Worm (Caenorhabditis elegans) whole organism, L2 larva: ENCODE data around the gene sqst-5.

Experiments
- C34F6.9 ChIP-seq: fragments of 150-350 bp; optimal IDR thresholded peaks from 2 replicates; lab custom pipeline; 2014; ENCODE audit warnings: missing biosample characterization, missing genetic modification characterization
- F13H6.1 ChIP-seq: sonication (generic microtip); optimal IDR thresholded peaks from 2 replicates; lab custom pipeline; 2016; ENCODE audit warnings: missing genetic modification characterization, missing compliant biosample characterization
- R02D3.7 ChIP-seq: fragments of 150-350 bp; optimal IDR thresholded peaks from 2 replicates; lab custom pipeline; 2014; ENCODE audit warnings: missing biosample characterization, missing genetic modification characterization
- ZK546.5 ChIP-seq: sonication (generic microtip); optimal IDR thresholded peaks from 2 replicates; lab custom pipeline; 2017; ENCODE audit warnings: missing biosample characterization, missing genetic modification characterization
- alr-1 ChIP-seq: fragments of 150-350 bp; optimal IDR thresholded peaks from 2 replicates; lab custom pipeline; 2014; ENCODE audit warnings: missing biosample characterization, missing genetic modification characterization
- aly-2 ChIP-seq: fragments of 150-350 bp; optimal IDR thresholded peaks from 2 replicates; lab custom pipeline; 2014; ENCODE audit warnings: missing biosample characterization, missing genetic modification characterization
- ama-1 ChIP-seq: fragments of 150-350 bp; optimal IDR thresholded peaks from 2 replicates; lab custom pipeline; 2018; ENCODE audit warnings: inconsistent platforms
- ceh-16 ChIP-seq: fragments of 150-350 bp; optimal IDR thresholded peaks from 2 replicates; lab custom pipeline; 2014; ENCODE audit warnings: missing biosample characterization, missing genetic modification characterization
- ceh-82 ChIP-seq: fragments of 150-350 bp; optimal IDR thresholded peaks from 2 replicates; lab custom pipeline; 2014; ENCODE audit warnings: missing biosample characterization, missing genetic modification characterization
- crh-2 ChIP-seq: sonication (generic microtip); optimal IDR thresholded peaks from 2 replicates; lab custom pipeline; 2017; ENCODE audit warnings: missing biosample characterization, missing genetic modification characterization
- egl-27 ChIP-seq: sonication (generic microtip); optimal IDR thresholded peaks from 3 replicates; lab custom pipeline; 2017; ENCODE audit warnings: missing biosample characterization, missing genetic modification reagents, missing genetic modification characterization
- elt-1 ChIP-seq: fragments of 150-350 bp; optimal IDR thresholded peaks from 2 replicates; lab custom pipeline; 2014; ENCODE audit warnings: missing biosample characterization, missing genetic modification characterization
- elt-3 ChIP-seq: sonication (generic microtip); optimal IDR thresholded peaks from 2 replicates; lab custom pipeline; 2017; ENCODE audit warnings: missing biosample characterization, missing genetic modification characterization
- fos-1 ChIP-seq: fragments of 150-350 bp; optimal IDR thresholded peaks from 2 replicates; lab custom pipeline; 2014; ENCODE audit warnings: missing biosample characterization, missing genetic modification characterization
- gmeb-1 ChIP-seq: fragments of 150-350 bp; optimal IDR thresholded peaks from 2 replicates; lab custom pipeline; 2014; ENCODE audit warnings: missing biosample characterization, missing genetic modification characterization
- lin-11 ChIP-seq: fragments of 150-350 bp; sonication (generic microtip); optimal IDR thresholded peaks from 2 replicates; lab custom pipeline; 2014; ENCODE audit warnings: missing biosample characterization, missing genetic modification characterization, inconsistent platforms, mixed read lengths
- lin-13 ChIP-seq: fragments of 150-350 bp; optimal IDR thresholded peaks from 2 replicates; lab custom pipeline; 2014; ENCODE audit warnings: missing biosample characterization, missing genetic modification reagents, missing genetic modification characterization
- lin-39 ChIP-seq: fragments of 150-350 bp; optimal IDR thresholded peaks from 2 replicates; lab custom pipeline; 2014; ENCODE audit warnings: missing biosample characterization, missing genetic modification reagents, missing genetic modification characterization
- lsy-2 ChIP-seq, 2 experiments: fragments of 150-350 bp in 1 of 2; sonication (generic microtip) in 1 of 2; optimal IDR thresholded peaks; 2 replicates each; lab custom pipeline; 2014 to 2017; ENCODE audit warnings: missing biosample characterization in 2 of 2, missing genetic modification characterization in 2 of 2
- mab-5 ChIP-seq: fragments of 150-350 bp; optimal IDR thresholded peaks from 2 replicates; lab custom pipeline; 2014; ENCODE audit warnings: missing biosample characterization, missing genetic modification characterization
- mbf-1 ChIP-seq: sonication (generic microtip); optimal IDR thresholded peaks from 2 replicates; lab custom pipeline; 2017; ENCODE audit warnings: missing biosample characterization, missing genetic modification characterization
- mdl-1 ChIP-seq, 2 experiments: fragments of 150-350 bp in 1 of 2; sonication (generic microtip) in 1 of 2; optimal IDR thresholded peaks; 2 replicates each; lab custom pipeline; 2017; ENCODE audit warnings: missing biosample characterization in 2 of 2, missing genetic modification characterization in 2 of 2
- nhr-10 ChIP-seq: sonication (generic microtip); optimal IDR thresholded peaks from 2 replicates; lab custom pipeline; 2017; ENCODE audit warnings: missing biosample characterization, missing genetic modification characterization
- nhr-11 ChIP-seq: fragments of 150-350 bp; optimal IDR thresholded peaks from 2 replicates; lab custom pipeline; 2014; ENCODE audit warnings: missing biosample characterization, missing genetic modification characterization
- nhr-12 ChIP-seq: fragments of 150-350 bp; optimal IDR thresholded peaks from 2 replicates; lab custom pipeline; 2014; ENCODE audit warnings: missing biosample characterization, missing genetic modification characterization
- nhr-129 ChIP-seq: fragments of 150-350 bp; optimal IDR thresholded peaks from 2 replicates; lab custom pipeline; 2014; ENCODE audit warnings: missing biosample characterization, missing genetic modification characterization
- nhr-21 ChIP-seq: fragments of 150-350 bp; optimal IDR thresholded peaks from 2 replicates; lab custom pipeline; 2014; ENCODE audit warnings: missing biosample characterization, missing genetic modification characterization
- nhr-23 ChIP-seq: fragments of 150-350 bp; optimal IDR thresholded peaks from 2 replicates; lab custom pipeline; 2014; ENCODE audit warnings: missing biosample characterization, missing genetic modification reagents, missing genetic modification characterization
- nhr-237 ChIP-seq: fragments of 150-350 bp; optimal IDR thresholded peaks from 2 replicates; lab custom pipeline; 2014; ENCODE audit warnings: missing biosample characterization, missing genetic modification characterization
- nhr-25 ChIP-seq: fragments of 150-350 bp; sonication (generic microtip); optimal IDR thresholded peaks from 3 replicates; lab custom pipeline; 2014; ENCODE audit warnings: missing biosample characterization, missing genetic modification characterization
- nhr-6 ChIP-seq: fragments of 150-350 bp; optimal IDR thresholded peaks from 2 replicates; lab custom pipeline; 2014; ENCODE audit warnings: missing biosample characterization, missing genetic modification characterization
- nhr-77 ChIP-seq: fragments of 150-350 bp; optimal IDR thresholded peaks from 2 replicates; lab custom pipeline; 2014; ENCODE audit warnings: missing biosample characterization, missing genetic modification characterization
- peb-1 ChIP-seq: fragments of 150-350 bp; optimal IDR thresholded peaks from 2 replicates; lab custom pipeline; 2014; ENCODE audit warnings: missing biosample characterization, missing genetic modification characterization
- sem-4 ChIP-seq: fragments of 150-350 bp; optimal IDR thresholded peaks from 2 replicates; lab custom pipeline; 2014; ENCODE audit warnings: missing biosample characterization, missing genetic modification reagents, missing genetic modification characterization
- skn-1 ChIP-seq: sonication (generic microtip); optimal IDR thresholded peaks from 2 replicates; lab custom pipeline; 2017; ENCODE audit warnings: missing biosample characterization, missing genetic modification characterization
- sma-3 ChIP-seq: sonication (generic microtip); optimal IDR thresholded peaks from 2 replicates; lab custom pipeline; 2016; ENCODE audit warnings: missing genetic modification reagents, missing genetic modification characterization, missing compliant biosample characterization
- sma-9 ChIP-seq, 2 experiments: fragments of 150-350 bp in 1 of 2; sonication (generic microtip) in 1 of 2; optimal IDR thresholded peaks; 2 replicates each; lab custom pipeline; 2014 to 2016; ENCODE audit warnings: missing genetic modification characterization in 2 of 2, mild to moderate bottlenecking in 1 of 2, missing biosample characterization in 1 of 2, missing compliant biosample characterization in 1 of 2, missing genetic modification reagents in 1 of 2, moderate library complexity in 1 of 2
- snpc-4 ChIP-seq: fragments of 150-350 bp; optimal IDR thresholded peaks from 2 replicates; lab custom pipeline; 2014; ENCODE audit warnings: missing biosample characterization, missing genetic modification characterization
- unc-39 ChIP-seq: fragments of 150-350 bp; optimal IDR thresholded peaks from 2 replicates; lab custom pipeline; 2014; ENCODE audit warnings: missing biosample characterization, missing genetic modification characterization
- unc-55 ChIP-seq: fragments of 150-350 bp; sonication (generic microtip); optimal IDR thresholded peaks from 3 replicates; lab custom pipeline; 2014; ENCODE audit warnings: missing biosample characterization, missing genetic modification reagents, missing genetic modification characterization
- unc-62 ChIP-seq: fragments of 150-350 bp; optimal IDR thresholded peaks from 2 replicates; lab custom pipeline; 2014; ENCODE audit warnings: missing biosample characterization, missing genetic modification reagents, missing genetic modification characterization
- zag-1 ChIP-seq: fragments of 150-350 bp; optimal IDR thresholded peaks from 2 replicates; lab custom pipeline; 2014; ENCODE audit warnings: missing biosample characterization, missing genetic modification characterization
- ztf-1 ChIP-seq: fragments of 200-800 bp; sonication (Bioruptor generic); conservative IDR thresholded peaks from 2 replicates; pipeline ENCODE4 v1.3.6; 2022; ENCODE audit warnings: missing genetic modification characterization, missing compliant biosample characterization
- ztf-11 ChIP-seq: sonication (generic microtip); optimal IDR thresholded peaks from 2 replicates; lab custom pipeline; 2017; ENCODE audit warnings: missing biosample characterization, missing genetic modification characterization
- ztf-4 ChIP-seq: fragments of 150-350 bp; optimal IDR thresholded peaks from 2 replicates; lab custom pipeline; 2014; ENCODE audit warnings: missing biosample characterization, missing genetic modification characterization

sqst-5 gene

DNA sequence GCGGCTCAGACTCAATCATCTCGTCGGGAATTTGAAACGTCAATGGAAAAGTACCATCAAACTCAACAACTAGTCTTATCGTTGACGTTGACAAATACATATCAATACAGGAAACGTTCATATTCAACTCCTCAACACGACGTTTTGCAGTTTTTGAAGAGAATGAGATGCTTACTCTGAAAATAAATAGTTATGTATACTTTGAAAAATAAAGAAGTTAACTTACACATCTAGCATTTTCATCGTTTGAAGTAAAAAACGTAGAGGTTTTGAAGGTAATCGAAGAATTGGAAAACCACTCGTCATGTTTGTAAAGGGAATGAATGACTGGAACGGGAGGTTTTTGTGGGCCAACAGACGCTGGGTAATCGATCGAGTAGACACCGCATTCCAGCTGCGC lies 6.5 kb downstream of the sqst-5 start, which contains the start of gene fbxb-81:
fbxb-81 (minus strand) TSS at position 314 of the 400 bp plus-strand sequence.
- no peak for TF ChIP-seq ZK546.5 (tag; lab: Kevin White, UChicago)
- no peak for TF ChIP-seq nhr-10 (tag; lab: Kevin White, UChicago)
- TF ChIP-seq unc-55 (GFP tag; lab: Kevin White, UChicago), result no peak
- no peak for TF ChIP-seq sma-9 (GFP tag; optimal IDR thresholded peaks at IDR 0.05; lab: Kevin White, UChicago)
- no peak for TF ChIP-seq sma-9 (tag; optimal IDR thresholded peaks at IDR 0.05; lab: Kevin White, UChicago)
- no peak for TF ChIP-seq nhr-11
- TF ChIP-seq ztf-4 (tag; lab: Kevin White, UChicago), result no peak
- no peak for TF ChIP-seq nhr-23 (tag; lab: Kevin White, UChicago)
- no peak for TF ChIP-seq peb-1 (tag; lab: Kevin White, UChicago)
- TF ChIP-seq ztf-1 (GFP tag; lab: Robert Waterston, UW), result no peak
- no peak for TF ChIP-seq alr-1 (tag; lab: Kevin White, UChicago)
- no peak for TF ChIP-seq unc-62
- TF ChIP-seq nhr-77 (tag; lab: Kevin White, UChicago), result no peak
- no peak for TF ChIP-seq ama-1 (lab: Kevin White, UChicago)
- TF ChIP-seq zag-1, result no peak
- TF ChIP-seq mab-5 (tag; lab: Kevin White, UChicago), result no peak
- TF ChIP-seq sma-3 (GFP tag; lab: Kevin White, UChicago), result no peak
- TF ChIP-seq, all 48 proteins: peak for 0

DNA sequence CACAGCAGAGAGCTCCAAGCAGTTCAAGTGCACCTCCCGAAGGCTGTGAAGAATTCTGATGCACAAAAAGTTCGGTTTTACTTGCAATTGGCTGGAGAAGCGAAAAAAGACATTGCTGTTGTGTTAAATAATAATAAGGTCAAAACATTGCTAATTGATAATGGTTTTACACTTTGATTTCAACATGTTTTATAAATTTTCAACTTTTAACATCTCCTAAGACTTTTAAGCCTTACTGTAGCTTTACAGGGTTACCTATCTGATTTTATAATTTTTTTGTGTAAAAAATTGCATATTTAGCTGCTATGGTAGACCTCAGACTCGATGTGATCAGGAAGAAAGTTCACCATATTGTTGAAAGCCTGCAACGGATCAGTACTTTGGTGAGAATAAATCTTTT lies 13.2 kb downstream of the sqst-5 start, which contains the start of gene pals-25:
pals-25 (plus strand) TSS at position 301 of the 400 bp plus-strand sequence.
- TF ChIP-seq unc-39 (tag; lab: Kevin White, UChicago), result no peak
- TF ChIP-seq lin-13, result no peak
- TF ChIP-seq mdl-1 (tag; optimal IDR thresholded peaks at IDR 0.05; lab: Kevin White, UChicago), result no peak
- no peak for TF ChIP-seq gmeb-1 (tag; lab: Kevin White, UChicago)
- TF ChIP-seq nhr-23 (tag; lab: Kevin White, UChicago), result no peak
- no peak for TF ChIP-seq skn-1
- no peak for TF ChIP-seq C34F6.9 (tag; lab: Kevin White, UChicago)
- no peak for TF ChIP-seq mbf-1 (tag; lab: Kevin White, UChicago)
- no peak for TF ChIP-seq crh-2 (tag; lab: Kevin White, UChicago)
- TF ChIP-seq elt-3 (tag; lab: Kevin White, UChicago), result no peak
- TF ChIP-seq, all 48 proteins: peak for 0

DNA sequence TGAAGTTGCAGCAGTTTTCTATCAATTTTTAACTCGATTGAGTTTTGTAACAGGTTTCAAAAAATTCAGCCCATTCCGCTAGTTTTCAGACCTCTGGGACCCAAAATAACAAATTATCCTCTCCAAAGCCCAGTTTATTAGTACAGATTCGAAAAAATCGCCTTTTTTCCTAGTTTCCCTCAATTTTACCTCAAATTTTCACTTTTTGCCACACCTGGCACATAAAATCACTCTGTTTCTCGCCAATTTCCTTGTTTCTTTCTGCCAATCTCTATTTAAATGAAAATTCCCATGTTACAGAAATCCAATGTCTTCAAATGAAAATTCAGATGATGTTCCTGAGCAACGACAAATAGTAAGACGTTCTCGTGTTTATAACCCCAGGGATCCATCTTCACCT lies 15.3 kb downstream of the sqst-5 start, which contains the start of gene pals-22:
pals-22 (plus strand) TSS at position 301 of the 400 bp plus-strand sequence.
- TF ChIP-seq ztf-11 (tag; lab: Kevin White, UChicago), result no peak
- TF ChIP-seq R02D3.7, result no peak
- no peak for TF ChIP-seq lin-11 (tag; lab: Kevin White, UChicago)
- TF ChIP-seq aly-2 (tag; lab: Kevin White, UChicago), result no peak
- TF ChIP-seq nhr-11, result no peak
- TF ChIP-seq nhr-237 (tag; lab: Kevin White, UChicago), result no peak
- no peak for TF ChIP-seq elt-3 (tag; lab: Kevin White, UChicago)
- no peak for TF ChIP-seq mdl-1 (tag; optimal IDR thresholded peaks at IDR 0.05; lab: Kevin White, UChicago)
- no peak for TF ChIP-seq alr-1 (tag; lab: Kevin White, UChicago)
- TF ChIP-seq elt-1 (tag; lab: Kevin White, UChicago), result no peak
- no peak for TF ChIP-seq nhr-6 (tag; lab: Kevin White, UChicago)
- no peak for TF ChIP-seq gmeb-1 (tag; lab: Kevin White, UChicago)
- TF ChIP-seq sem-4 (tag; lab: Kevin White, UChicago), result no peak
- TF ChIP-seq, all 48 proteins: peak for 0

DNA sequence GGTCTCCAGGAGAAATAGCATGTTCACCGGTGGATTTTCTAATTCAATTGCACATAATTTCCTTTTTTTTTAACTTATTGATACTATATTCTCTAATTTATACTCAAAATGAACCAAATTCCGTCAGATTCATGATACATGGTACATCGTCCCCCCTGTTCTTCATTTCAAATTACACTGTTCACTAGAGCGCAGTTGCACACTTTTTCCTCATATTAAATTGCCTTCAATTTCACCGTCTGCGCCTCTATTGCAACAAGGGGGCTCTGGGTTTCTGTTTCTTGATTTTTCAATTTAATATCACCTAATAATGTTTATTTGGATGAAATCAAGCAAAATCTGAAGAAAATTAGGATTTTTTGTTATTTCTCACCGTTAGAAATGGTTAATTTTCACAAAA lies 15.8 kb downstream of the sqst-5 start:
- TF ChIP-seq mbf-1 (tag; lab: Kevin White, UChicago) (no peak), nhr-12 (no peak), ceh-82 (no peak), R02D3.7 (no peak), skn-1 (no peak), alr-1 (tag; lab: Kevin White, UChicago) (no peak), nhr-23 (tag; lab: Kevin White, UChicago) (no peak), ZK546.5 (tag; lab: Kevin White, UChicago) (no peak), nhr-6 (tag; lab: Kevin White, UChicago) (peak; percentile 31), ztf-1 (GFP tag; lab: Robert Waterston, UW) (no peak), mdl-1 (tag; optimal IDR thresholded peaks at IDR 0.05; lab: Kevin White, UChicago) (no peak), nhr-129 (tag; lab: Kevin White, UChicago) (peak; percentile 79), egl-27 (no peak), mab-5 (tag; lab: Kevin White, UChicago) (no peak), lsy-2 (tag; optimal IDR thresholded peaks at IDR 0.05; lab: Kevin White, UChicago) (peak in 1 of 2 experiments; percentile 75), crh-2 (tag; lab: Kevin White, UChicago) (peak; percentile 60), nhr-237 (tag; lab: Kevin White, UChicago) (no peak), nhr-21 (tag; lab: Kevin White, UChicago) (peak; percentile 16), nhr-77 (tag; lab: Kevin White, UChicago) (no peak), unc-55 (GFP tag; lab: Kevin White, UChicago) (peak; percentile 84), fos-1 (tag; lab: Kevin White, UChicago) (peak; percentile 54), ceh-16 (tag; lab: Kevin White, UChicago) (no peak), lin-39 (no peak), snpc-4 (tag; lab: Kevin White, UChicago) (no peak), nhr-25 (tag; lab: Kevin White, UChicago) (no peak), elt-1 (tag; lab: Kevin White, UChicago) (no peak), ama-1 (lab: Kevin White, UChicago) (no peak), elt-3 (tag; lab: Kevin White, UChicago) (no peak), F13H6.1 (tag; lab: Kevin White, UChicago) (peak; percentile 22), gmeb-1 (tag; lab: Kevin White, UChicago) (peak; percentile 46), sma-3 (GFP tag; lab: Kevin White, UChicago) (no peak)
